Fruit fly (Drosophila melanogaster): ENCODE measurements around the gene CG9967.

The CG9967 gene

DNA sequence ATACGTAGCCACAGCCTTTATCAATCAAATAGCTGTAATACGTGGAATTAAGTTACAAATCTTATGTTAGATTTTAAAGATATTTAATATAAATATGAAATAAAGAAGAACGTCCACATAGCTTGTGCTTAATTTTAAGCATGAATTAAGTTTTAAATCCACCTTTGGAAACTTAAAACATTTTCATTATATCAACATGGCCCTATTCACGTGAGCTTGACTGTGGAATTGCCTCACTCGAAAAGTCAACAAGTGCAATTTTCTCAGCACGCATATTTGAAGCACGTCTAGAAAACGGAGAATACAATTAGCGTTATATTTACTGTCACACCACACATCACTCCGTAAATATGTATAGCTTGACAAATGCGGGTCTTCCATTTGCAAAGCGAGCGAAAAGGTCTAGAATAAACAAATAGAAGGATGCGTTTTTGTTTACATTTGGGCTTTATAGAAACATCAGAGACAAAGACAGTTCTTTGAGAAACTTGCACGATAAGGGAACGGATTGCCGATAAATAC, 6.5 kb upstream of the CG9967 start (continued):
- TF ChIP-seq HHEX (GFP tag; optimal IDR thresholded peaks at IDR 0.05) (peak; percentile 89), chn (GFP tag; optimal IDR thresholded peaks at IDR 0.05) (peak; percentile 37), tup (GFP tag; optimal IDR thresholded peaks at IDR 0.05) (peak; percentile 72), NFAT (GFP tag; IDR thresholded peaks at IDR 0.05) (peak; percentile 64), Mes4 (GFP tag; optimal IDR thresholded peaks at IDR 0.05) (peak; percentile 54), Dad (GFP tag; optimal IDR thresholded peaks at IDR 0.05) (peak; percentile 56), CG4820 (GFP tag; optimal IDR thresholded peaks at IDR 0.05) (peak; percentile 84), CG7963 (GFP tag; IDR thresholded peaks at IDR 0.05; ENCODE audit: partially characterized antibody) (no peak), disco-r (GFP tag; optimal IDR thresholded peaks at IDR 0.05) (no peak), Sox102F (GFP tag; optimal IDR thresholded peaks at IDR 0.05) (peak; percentile 91), unc-4 (GFP tag; IDR thresholded peaks at IDR 0.05; ENCODE audit: partially characterized antibody) (no peak), sr (GFP tag; IDR thresholded peaks at IDR 0.05) (no peak), HmgD (GFP tag; optimal IDR thresholded peaks at IDR 0.05) (no peak), CG34376 (GFP tag; optimal IDR thresholded peaks at IDR 0.05) (peak; percentile 64), CG10565 (GFP tag; optimal IDR thresholded peaks at IDR 0.05) (peak; percentile 59), CG7271 (tag; optimal IDR thresholded peaks at IDR 0.05) (peak; percentile 64), dan (GFP tag; IDR thresholded peaks at IDR 0.05) (no peak), HLH4C (GFP tag; IDR thresholded peaks at IDR 0.05; ENCODE audit: partially characterized antibody) (no peak), jing (GFP tag; optimal IDR thresholded peaks at IDR 0.05) (peak; percentile 52), CG10462 (GFP tag; optimal IDR thresholded peaks at IDR 0.05) (peak; percentile 63), Atf-2 (GFP tag; optimal IDR thresholded peaks at IDR 0.05) (peak; percentile 66), CG2875 (GFP tag; optimal IDR thresholded peaks at IDR 0.05) (peak; percentile 88), CG4360 (GFP tag; IDR thresholded peaks at IDR 0.05) (peak; percentile 80), CG17612 (GFP tag; IDR thresholded peaks at IDR 0.05) (no peak), tgo (GFP tag; IDR thresholded peaks at IDR 0.05) (peak; percentile 82), prd (optimal IDR thresholded peaks at IDR 0.05) (no peak), prd (GFP tag; IDR thresholded peaks at IDR 0.05) (peak; percentile 86), CG10267 (tag; optimal IDR thresholded peaks at IDR 0.05) (peak; percentile 87), CG12744 (GFP tag; optimal IDR thresholded peaks at IDR 0.05) (peak; percentile 71), CG16863 (GFP tag; optimal IDR thresholded peaks at IDR 0.05) (peak; percentile 18), Ada2b (GFP tag; IDR thresholded peaks at IDR 0.05) (peak; percentile 87), Rx (GFP tag; IDR thresholded peaks at IDR 0.05) (peak; percentile 64; the same call in 1 of the 2 replicates), mam (GFP tag; optimal IDR thresholded peaks at IDR 0.05) (peak; percentile 61), shn (GFP tag; optimal IDR thresholded peaks at IDR 0.05) (peak; percentile 41), CG12299 (tag; optimal IDR thresholded peaks at IDR 0.05) (peak; percentile 91), Ptx1 (GFP tag; IDR thresholded peaks at IDR 0.05) (peak; percentile 80), CG10959 (GFP tag; IDR thresholded peaks at IDR 0.05) (peak; percentile 76), CG6689 (GFP tag; IDR thresholded peaks at IDR 0.05) (peak; percentile 85), E2f1 (GFP tag; IDR thresholded peaks at IDR 0.05) (peak; percentile 84), NK7.1 (GFP tag; optimal IDR thresholded peaks at IDR 0.05) (peak; percentile 61), pho (GFP tag; optimal IDR thresholded peaks at IDR 0.05) (peak; percentile 60), tio (GFP tag; optimal IDR thresholded peaks at IDR 0.05) (no peak), peb (GFP tag; IDR thresholded peaks at IDR 0.05) (peak; percentile 60; the same call in 1 of the 2 replicates), CG32772 (GFP tag; IDR thresholded peaks at IDR 0.05) (peak; percentile 83; the same call in 1 of the 2 replicates), CG17361 (GFP tag; IDR thresholded peaks at IDR 0.05) (peak; percentile 92), MTF-1 (GFP tag; optimal IDR thresholded peaks at IDR 0.05; ENCODE audit: borderline replicate concordance) (peak; percentile 81), YL-1 (GFP tag; optimal IDR thresholded peaks at IDR 0.05) (no peak), corto (GFP tag; optimal IDR thresholded peaks at IDR 0.05) (peak; percentile 94), CG8281 (tag; optimal IDR thresholded peaks at IDR 0.05) (peak; percentile 75), CG4424 (GFP tag; optimal IDR thresholded peaks at IDR 0.05) (peak; percentile 84), cas (GFP tag; IDR thresholded peaks at IDR 0.05) (peak; percentile 74)
